Worm (Caenorhabditis elegans) whole organism, L1 larva: ENCODE data around the gene sax-3.

Experiments used
- dpl-1 ChIP-seq, 3 experiments: fragments of 150-350 bp in 2 of 3; sonication (generic microtip) in 1 of 3; optimal IDR thresholded peaks; 2 replicates each; lab custom pipeline; 2014 to 2017; ENCODE audit warnings: missing biosample characterization in 3 of 3, missing genetic modification characterization in 3 of 3, missing genetic modification reagents in 3 of 3
- egl-27 ChIP-seq, 2 experiments: fragments of 150-350 bp in 1 of 2; sonication (generic microtip); optimal IDR thresholded peaks; 3 replicates each; lab custom pipeline; 2017 to 2018; ENCODE audit warnings: missing biosample characterization in 2 of 2, missing genetic modification characterization in 2 of 2, missing genetic modification reagents in 2 of 2
- isw-1 ChIP-seq: fragments of 200-800 bp; sonication (Bioruptor generic); IDR thresholded peaks from 2 replicates; pipeline ENCODE4 v1.3.6; 2022; ENCODE audit warnings: missing genetic modification characterization, missing compliant biosample characterization
- lin-15B ChIP-seq: fragments of 150-350 bp; sonication (generic microtip); optimal IDR thresholded peaks from 3 replicates; lab custom pipeline; 2014; ENCODE audit warnings: missing biosample characterization, missing genetic modification characterization
- nhr-12 ChIP-seq: sonication (generic microtip); optimal IDR thresholded peaks from 2 replicates; lab custom pipeline; 2017; ENCODE audit warnings: missing biosample characterization, missing genetic modification characterization
- nhr-47 ChIP-seq: sonication (generic microtip); optimal IDR thresholded peaks from 2 replicates; lab custom pipeline; 2016; ENCODE audit warnings: mild to moderate bottlenecking, missing genetic modification characterization, moderate library complexity, missing compliant biosample characterization
- nhr-76 ChIP-seq: sonication (generic microtip); optimal IDR thresholded peaks from 2 replicates; lab custom pipeline; 2017; ENCODE audit warnings: missing biosample characterization, missing genetic modification characterization
- sptf-1 ChIP-seq: fragments of 150-350 bp; optimal IDR thresholded peaks from 2 replicates; lab custom pipeline; 2014; ENCODE audit warnings: missing biosample characterization, missing genetic modification characterization
- unc-98 ChIP-seq: fragments of 200-800 bp; sonication (Bioruptor generic); IDR thresholded peaks from 2 replicates; pipeline ENCODE4 v1.3.6; 2022; ENCODE audit warnings: missing genetic modification characterization, missing compliant biosample characterization

ce11 chrX:3440308-3440707 is 25.4 kb downstream of the sax-3 start:
- TF ChIP-seq egl-27 (tag; optimal IDR thresholded peaks at IDR 0.05; lab: Kevin White, UChicago): no peak
- no peak for TF ChIP-seq nhr-76 (tag; lab: Kevin White, UChicago)
- TF ChIP-seq unc-98 (GFP tag; lab: Robert Waterston, UW): no peak
- no peak for TF ChIP-seq lin-15B
- no peak for TF ChIP-seq sptf-1
- TF ChIP-seq nhr-12 (tag; lab: Kevin White, UChicago): no peak
- no peak for TF ChIP-seq nhr-47 (tag; lab: Kevin White, UChicago)
- no peak for TF ChIP-seq isw-1
- no peak for TF ChIP-seq dpl-1 (GFP tag; optimal IDR thresholded peaks at IDR 0.05; lab: Kevin White, UChicago)
